Worm (Caenorhabditis elegans) whole organism, mixed stage, embryonic: ENCODE measurements around the gene str-175.

Source experiments
- bed-3 ChIP-seq: fragments of 200-800 bp; sonication (Bioruptor generic); optimal IDR thresholded peaks from 3 replicates; lab custom pipeline; 2018; ENCODE audit warnings: mild to moderate bottlenecking, missing genetic modification characterization, moderate library complexity, missing compliant biosample characterization
- blmp-1 ChIP-seq: fragments of 150-350 bp; optimal IDR thresholded peaks from 2 replicates; lab custom pipeline; 2014; ENCODE audit warnings: missing biosample characterization, missing genetic modification characterization
- elt-1 ChIP-seq: sonication (generic microtip); optimal IDR thresholded peaks from 2 replicates; lab custom pipeline; 2017; ENCODE audit warnings: missing genetic modification characterization, mild to moderate bottlenecking, missing compliant biosample characterization, antibody characterized with exemption, moderate library complexity, borderline replicate concordance; ENCODE audit not compliant: insufficient read depth
- lsy-2 ChIP-seq: fragments of 150-350 bp; optimal IDR thresholded peaks from 2 replicates; lab custom pipeline; 2014; ENCODE audit warnings: missing biosample characterization, missing genetic modification characterization
- mep-1 ChIP-seq: fragments of 150-350 bp; optimal IDR thresholded peaks from 2 replicates; lab custom pipeline; 2017; ENCODE audit warnings: missing biosample characterization, missing genetic modification reagents, missing genetic modification characterization, inconsistent platforms

- TF ChIP-seq elt-1 (tag; lab: Kevin White, UChicago) (no peak), mep-1 (tag; lab: Kevin White, UChicago) (no peak), blmp-1 (no peak), bed-3 (GFP tag; lab: Kevin White, UChicago) (no peak), lsy-2 (tag; lab: Kevin White, UChicago) (no peak)
These were observed 20.1 kb upstream of the str-175 start, which contains the start of gene T08B6.9 for ce11 chrIV:4890543-4890942.
